Worm (Caenorhabditis elegans): ENCODE results near the gene gei-18.

- TF ChIP-seq T22C8.4 (GFP tag; IDR thresholded peaks at IDR 0.05) = no peak
- TF ChIP-seq cog-1 (tag; optimal IDR thresholded peaks at IDR 0.05) = no peak
- TF ChIP-seq med-1 (GFP tag; optimal IDR thresholded peaks at IDR 0.05; ENCODE audit: insufficient read depth) = no peak
Observed at ce11 chrIV:13934086-13934485, 48.2 kb downstream of the gei-18 start, which contains the start of gene Y37A1A.4.
